Fruit fly (Drosophila melanogaster): ENCODE data around the gene Tango6.

Tango6 gene

dm6 chr2L:18981947-18982579 lies 13.2 kb downstream of the Tango6 start (continued):
- TF ChIP-seq CG18011 (GFP tag; optimal IDR thresholded peaks at IDR 0.05): no peak
- no peak for TF ChIP-seq CG1233 (GFP tag; optimal IDR thresholded peaks at IDR 0.05)
- peak; percentile 40 for TF ChIP-seq CG7839 (tag; optimal IDR thresholded peaks at IDR 0.05)
- no peak for TF ChIP-seq prd (optimal IDR thresholded peaks at IDR 0.05)
- TF ChIP-seq prd (GFP tag; IDR thresholded peaks at IDR 0.05): peak; percentile 44; the same call in 2 of the 3 replicates
- TF ChIP-seq B-H2 (GFP tag; optimal IDR thresholded peaks at IDR 0.05): no peak
- no peak for TF ChIP-seq CG10321 (GFP tag; IDR thresholded peaks at IDR 0.05)
- TF ChIP-seq Ada2b (GFP tag; IDR thresholded peaks at IDR 0.05): no peak
- TF ChIP-seq fd96Cb (tag; optimal IDR thresholded peaks at IDR 0.05): peak; percentile 48
- TF ChIP-seq Hand (GFP tag; optimal IDR thresholded peaks at IDR 0.05): no peak
- peak; percentile 32 for TF ChIP-seq trem (tag; optimal IDR thresholded peaks at IDR 0.05)
- no peak for TF ChIP-seq Chrac-16 (GFP tag; optimal IDR thresholded peaks at IDR 0.05)
- no peak for TF ChIP-seq salm (tag; optimal IDR thresholded peaks at IDR 0.05)
- no peak for TF ChIP-seq hb (GFP tag; IDR thresholded peaks at IDR 0.05; ENCODE audit: partially characterized antibody)
- peak; percentile 55 for TF ChIP-seq Xrp1 (GFP tag; IDR thresholded peaks at IDR 0.05)
- no peak for TF ChIP-seq Meics (GFP tag; optimal IDR thresholded peaks at IDR 0.05)
- no peak for TF ChIP-seq wor (GFP tag; IDR thresholded peaks at IDR 0.05)
- no peak for TF ChIP-seq CG14667 (GFP tag; IDR thresholded peaks at IDR 0.05)
- peak; percentile 20 for TF ChIP-seq Xbp1 (GFP tag; optimal IDR thresholded peaks at IDR 0.05)
- no peak for TF ChIP-seq aop (GFP tag; IDR thresholded peaks at IDR 0.05)
- no peak for TF ChIP-seq CG3995 (GFP tag; optimal IDR thresholded peaks at IDR 0.05)
- TF ChIP-seq CG17912 (GFP tag; optimal IDR thresholded peaks at IDR 0.05): no peak
- TF ChIP-seq Dbx (GFP tag; IDR thresholded peaks at IDR 0.05): no peak
- TF ChIP-seq CG1603 (tag; optimal IDR thresholded peaks at IDR 0.05): no peak
- TF ChIP-seq ac (GFP tag; optimal IDR thresholded peaks at IDR 0.05): no peak
- no peak for TF ChIP-seq Doc2 (GFP tag; IDR thresholded peaks at IDR 0.05)
- no peak for TF ChIP-seq Dref (GFP tag; IDR thresholded peaks at IDR 0.05)
- no peak for TF ChIP-seq Hr39 (optimal IDR thresholded peaks at IDR 0.05)
- TF ChIP-seq CG1529 (GFP tag; optimal IDR thresholded peaks at IDR 0.05): peak; percentile 29
- no peak for TF ChIP-seq CG43689 (GFP tag; IDR thresholded peaks at IDR 0.05)
- TF ChIP-seq CG15601 (tag; optimal IDR thresholded peaks at IDR 0.05): peak; percentile 45
- TF ChIP-seq chinmo (GFP tag; IDR thresholded peaks at IDR 0.05; ENCODE audit: partially characterized antibody): no peak
- TF ChIP-seq lab (GFP tag; optimal IDR thresholded peaks at IDR 0.05): no peak
- peak; percentile 32 for TF ChIP-seq CG9727 (GFP tag; optimal IDR thresholded peaks at IDR 0.05)
- no peak for TF ChIP-seq CG32532 (GFP tag; IDR thresholded peaks at IDR 0.05)
- TF ChIP-seq eve (GFP tag; optimal IDR thresholded peaks at IDR 0.05): peak in 1 of 2 experiments; percentile 34
- TF ChIP-seq CG17385 (GFP tag; optimal IDR thresholded peaks at IDR 0.05): no peak
- TF ChIP-seq Antp (GFP tag; optimal IDR thresholded peaks at IDR 0.05): no peak
- no peak for TF ChIP-seq CG31224 (GFP tag; IDR thresholded peaks at IDR 0.05)
- no peak for TF ChIP-seq kay (GFP tag; optimal IDR thresholded peaks at IDR 0.05)
- TF ChIP-seq CG17361 (GFP tag; IDR thresholded peaks at IDR 0.05): peak; percentile 32; the same call in 1 of the 3 replicates
- no peak for TF ChIP-seq Fer3 (tag; optimal IDR thresholded peaks at IDR 0.05)
- TF ChIP-seq CkIIα-i1 (GFP tag; IDR thresholded peaks at IDR 0.05): no peak
- TF ChIP-seq p53 (GFP tag; optimal IDR thresholded peaks at IDR 0.05): no peak
- TF ChIP-seq exex (tag; optimal IDR thresholded peaks at IDR 0.05): no peak
- TF ChIP-seq ATbp (GFP tag; optimal IDR thresholded peaks at IDR 0.05): peak; percentile 53
- TF ChIP-seq mirr (GFP tag; optimal IDR thresholded peaks at IDR 0.05): no peak
- TF ChIP-seq CG34376 (GFP tag; optimal IDR thresholded peaks at IDR 0.05): no peak
- TF ChIP-seq z (GFP tag; IDR thresholded peaks at IDR 0.05): peak; percentile 33; the same call in 1 of the 3 replicates
- TF ChIP-seq crol (GFP tag; IDR thresholded peaks at IDR 0.05): 0 out of 2 replicates have a peak, but pooled peaks have one; percentile 9
- TF ChIP-seq Hr78 (GFP tag; optimal IDR thresholded peaks at IDR 0.05): peak in 1 of 2 experiments; percentile 30
